Worm (Caenorhabditis elegans) whole organism, late embryonic: ENCODE data around the gene ZK1290.7.

ENCODE experiments used
- T23F11.4 ChIP-seq: fragments of 200-800 bp; sonication (Bioruptor generic); optimal IDR thresholded peaks from 2 replicates; lab custom pipeline; 2018; ENCODE audit warnings: mild to moderate bottlenecking, missing genetic modification characterization, missing compliant biosample characterization
- Y22D7AL.16 ChIP-seq: sonication (generic microtip); optimal IDR thresholded peaks from 2 replicates; lab custom pipeline; 2016; ENCODE audit warnings: missing genetic modification characterization, missing compliant biosample characterization
- ama-1 ChIP-seq: fragments of 150-350 bp; optimal IDR thresholded peaks from 2 replicates; lab custom pipeline; 2014
- ceh-14 ChIP-seq: sonication (generic microtip); optimal IDR thresholded peaks from 2 replicates; lab custom pipeline; 2016; ENCODE audit warnings: missing genotype, missing genetic modification characterization, missing compliant biosample characterization
- ceh-30 ChIP-seq: fragments of 150-350 bp; optimal IDR thresholded peaks from 2 replicates; lab custom pipeline; 2014; ENCODE audit warnings: missing biosample characterization, missing genetic modification characterization
- elt-2 ChIP-seq: sonication (generic microtip); optimal IDR thresholded peaks from 2 replicates; lab custom pipeline; 2016; ENCODE audit warnings: missing genetic modification reagents, missing genetic modification characterization, missing compliant biosample characterization
- nfya-1 ChIP-seq: sonication (generic microtip); optimal IDR thresholded peaks from 2 replicates; lab custom pipeline; 2017; ENCODE audit warnings: missing genetic modification characterization, mild to moderate bottlenecking, missing compliant biosample characterization, antibody characterized with exemption, moderate library complexity
- nhr-232 ChIP-seq: sonication (generic microtip); optimal IDR thresholded peaks from 2 replicates; lab custom pipeline; 2016; ENCODE audit warnings: missing genetic modification characterization, missing compliant biosample characterization

ce11 chrII:7542952-7543351 is 17.6 kb upstream of the ZK1290.7 start:
- TF ChIP-seq Y22D7AL.16 (tag; lab: Kevin White, UChicago), result no peak
- no peak for TF ChIP-seq elt-2 (tag; lab: Kevin White, UChicago)
- TF ChIP-seq ceh-30 (tag; lab: Kevin White, UChicago), result no peak
- TF ChIP-seq ceh-14 (tag; lab: Kevin White, UChicago), result no peak
- TF ChIP-seq T23F11.4 (GFP tag; lab: Kevin White, UChicago), result no peak
- no peak for TF ChIP-seq nfya-1 (tag; lab: Kevin White, UChicago)
- no peak for TF ChIP-seq nhr-232 (tag; lab: Kevin White, UChicago)
- TF ChIP-seq ama-1 (lab: Kevin White, UChicago), result no peak
